Fruit fly (Drosophila melanogaster) whole organism, adult: ENCODE results near the gene Vml.

Experiments used
- CG11617 ChIP-seq: fragments of 200-800 bp; sonication (Bioruptor generic); optimal IDR thresholded peaks from 2 replicates; lab custom pipeline; 2017; ENCODE audit warnings: mild to moderate bottlenecking, missing biosample characterization, missing genetic modification reagents, missing genetic modification characterization
- CG12768 ChIP-seq: fragments of 200-800 bp; sonication (Bioruptor generic); optimal IDR thresholded peaks from 2 replicates; lab custom pipeline; 2017; ENCODE audit warnings: missing biosample characterization, missing genetic modification characterization, mild to moderate bottlenecking, moderate library complexity, missing genetic modification reagents
- CG14711 ChIP-seq: fragments of 200-800 bp; sonication (Bioruptor generic); optimal IDR thresholded peaks from 2 replicates; lab custom pipeline; 2018; ENCODE audit warnings: missing biosample characterization, mild to moderate bottlenecking, missing genetic modification characterization, moderate library complexity
- CG1620 ChIP-seq: fragments of 200-800 bp; sonication (Bioruptor generic); optimal IDR thresholded peaks from 2 replicates; lab custom pipeline; 2016; ENCODE audit warnings: missing biosample characterization, missing genetic modification characterization
- CG33017 ChIP-seq: fragments of 200-800 bp; sonication (Bioruptor generic); optimal IDR thresholded peaks from 2 replicates; lab custom pipeline; 2018; ENCODE audit warnings: missing biosample characterization, mild to moderate bottlenecking, missing genetic modification characterization, moderate library complexity
- CG5204 ChIP-seq: fragments of 200-800 bp; sonication (Bioruptor generic); optimal IDR thresholded peaks from 2 replicates; lab custom pipeline; 2016; ENCODE audit warnings: missing biosample characterization, missing genetic modification characterization
- CG7045 ChIP-seq: fragments of 200-800 bp; sonication (Bioruptor generic); optimal IDR thresholded peaks from 2 replicates; lab custom pipeline; 2017; ENCODE audit warnings: missing biosample characterization, mild to moderate bottlenecking, missing genetic modification characterization
- CG7101 ChIP-seq: fragments of 200-800 bp; sonication (Bioruptor generic); optimal IDR thresholded peaks from 2 replicates; lab custom pipeline; 2018; ENCODE audit warnings: missing biosample characterization, mild to moderate bottlenecking, missing genetic modification characterization, moderate library complexity
- Clk ChIP-seq: fragments of 200-800 bp; sonication (Bioruptor generic); optimal IDR thresholded peaks from 2 replicates; lab custom pipeline; 2017; ENCODE audit warnings: missing biosample characterization, missing genetic modification characterization
- Crg-1 ChIP-seq: fragments of 200-800 bp; sonication (Bioruptor generic); optimal IDR thresholded peaks from 2 replicates; lab custom pipeline; 2016; ENCODE audit warnings: missing biosample characterization, missing genetic modification characterization
- Hr96 ChIP-seq: fragments of 200-800 bp; sonication (Bioruptor generic); optimal IDR thresholded peaks from 2 replicates; lab custom pipeline; 2016; ENCODE audit warnings: missing biosample characterization, missing genetic modification characterization
- Mnt ChIP-seq: fragments of 200-800 bp; sonication (Bioruptor generic); optimal IDR thresholded peaks from 2 replicates; lab custom pipeline; 2016; ENCODE audit warnings: missing biosample characterization, mild to moderate bottlenecking, missing genetic modification characterization
- bab1 ChIP-seq: fragments of 200-800 bp; sonication (Bioruptor generic); optimal IDR thresholded peaks from 3 replicates; lab custom pipeline; 2019; ENCODE audit warnings: missing biosample characterization, mild to moderate bottlenecking, missing genetic modification characterization, moderate library complexity
- cic ChIP-seq: fragments of 200-800 bp; sonication (Bioruptor generic); optimal IDR thresholded peaks from 2 replicates; lab custom pipeline; 2017; ENCODE audit warnings: missing biosample characterization, mild to moderate bottlenecking, missing genetic modification characterization, moderate library complexity
- cnc ChIP-seq, 2 experiments: fragments of >200 bp; optimal IDR thresholded peaks; 2 replicates each; lab custom pipeline; 2017
- kay ChIP-seq: fragments of 200-800 bp; sonication (Bioruptor generic); peaks from one replicate; lab custom pipeline; 2016; ENCODE audit warnings: missing biosample characterization, missing genetic modification characterization, borderline replicate concordance
- ovo ChIP-seq: fragments of 200-800 bp; sonication (Bioruptor generic); optimal IDR thresholded peaks from 2 replicates; lab custom pipeline; 2016; ENCODE audit warnings: missing biosample characterization, missing genetic modification characterization
- pad ChIP-seq: fragments of 200-800 bp; sonication (Bioruptor generic); optimal IDR thresholded peaks from 3 replicates; lab custom pipeline; 2017; ENCODE audit warnings: missing biosample characterization, missing genetic modification characterization, mild to moderate bottlenecking, moderate library complexity, missing genetic modification reagents
- tj ChIP-seq: fragments of 200-800 bp; sonication (Bioruptor generic); optimal IDR thresholded peaks from 3 replicates; lab custom pipeline; 2017; ENCODE audit warnings: missing biosample characterization, mild to moderate bottlenecking, missing genetic modification characterization, moderate library complexity
- toe ChIP-seq: fragments of 200-800 bp; sonication (Bioruptor generic); optimal IDR thresholded peaks from 2 replicates; lab custom pipeline; 2016; ENCODE audit warnings: missing biosample characterization, missing genetic modification characterization

Gene Vml

dm6 chrX:2255035-2255434, 20.6 kb upstream of the Vml start:
- no peak for TF ChIP-seq CG33017 (tag; lab: Kevin White, UChicago)
- TF ChIP-seq pad (GFP tag; lab: Kevin White, UChicago), result peak; percentile 1

- TF ChIP-seq CG7045 (no peak), Mnt (GFP tag; lab: Kevin White, UChicago) (peak; percentile 13), CG12768 (no peak), ovo (GFP tag; lab: Kevin White, UChicago) (no peak)
Observed at dm6 chrX:2258602-2259233, 16.9 kb upstream of the Vml start.

- TF ChIP-seq toe (GFP tag; lab: Kevin White, UChicago) (no peak), CG1620 (GFP tag; lab: Kevin White, UChicago) (no peak), CG5204 (GFP tag; lab: Kevin White, UChicago) (no peak), CG14711 (tag; lab: Kevin White, UChicago) (no peak), cic (GFP tag; lab: Kevin White, UChicago) (no peak)
Observed at dm6 chrX:2259763-2260162, 15.9 kb upstream of the Vml start, which contains the start of gene CG3078. Gene CG3078 (minus strand): TSS chrX:2259863.

- TF ChIP-seq CG33017 (tag; lab: Kevin White, UChicago) (peak; percentile 35), ovo (GFP tag; lab: Kevin White, UChicago) (peak; percentile 47), CG12768 (peak; percentile 31), kay (GFP tag; lab: Kevin White, UChicago) (no peak), CG1620 (GFP tag; lab: Kevin White, UChicago) (peak; percentile 80), cic (GFP tag; lab: Kevin White, UChicago) (peak; percentile 34), Mnt (GFP tag; lab: Kevin White, UChicago) (peak; percentile 99), CG7045 (peak; percentile 31), CG5204 (GFP tag; lab: Kevin White, UChicago) (no peak), CG11617 (GFP tag; lab: Kevin White, UChicago) (peak; percentile 85), cnc (optimal IDR thresholded peaks at IDR 0.05; lab: Kevin White, UChicago) (no peak), CG14711 (tag; lab: Kevin White, UChicago) (peak; percentile 61), tj (peak; percentile 54), bab1 (peak; percentile 50), toe (GFP tag; lab: Kevin White, UChicago) (peak; percentile 82), Clk (GFP tag; lab: Kevin White, UChicago) (peak; percentile 9), pad (GFP tag; lab: Kevin White, UChicago) (peak; percentile 67), Hr96 (no peak), Crg-1 (GFP tag; lab: Kevin White, UChicago) (peak; percentile 64), CG7101 (tag; lab: Kevin White, UChicago) (peak; percentile 68)
Observed at dm6 chrX:2262511-2262910, 13.1 kb upstream of the Vml start, which contains the start of the genes temp and CG3071. Gene temp (minus strand): TSS chrX:2262515. Gene CG3071 (plus strand): TSS chrX:2262837.

dm6 chrX:2269822-2270556, 5.6 kb upstream of the Vml start:
- TF ChIP-seq CG11617 (GFP tag; lab: Kevin White, UChicago) (peak; percentile 59), Hr96 (peak; percentile 63), CG7101 (tag; lab: Kevin White, UChicago) (peak; percentile 25), bab1 (no peak), toe (GFP tag; lab: Kevin White, UChicago) (peak; percentile 17), CG14711 (tag; lab: Kevin White, UChicago) (no peak), Mnt (GFP tag; lab: Kevin White, UChicago) (peak; percentile 44), pad (GFP tag; lab: Kevin White, UChicago) (peak; percentile 79), cnc (optimal IDR thresholded peaks at IDR 0.05; lab: Kevin White, UChicago) (no peak), ovo (GFP tag; lab: Kevin White, UChicago) (peak; percentile 64), CG7045 (no peak), Clk (GFP tag; lab: Kevin White, UChicago) (no peak), cic (GFP tag; lab: Kevin White, UChicago) (no peak), CG12768 (peak; percentile 3), tj (peak; percentile 87), Crg-1 (GFP tag; lab: Kevin White, UChicago) (no peak), CG33017 (tag; lab: Kevin White, UChicago) (no peak), kay (GFP tag; lab: Kevin White, UChicago) (no peak), CG5204 (GFP tag; lab: Kevin White, UChicago) (no peak), CG1620 (GFP tag; lab: Kevin White, UChicago) (no peak)

dm6 chrX:2270557-2270930, 5.1 kb upstream of the Vml start, which contains the start of gene CG2924:
Gene CG2924 (minus strand): TSS chrX:2270761.
- peak; percentile 63 for TF ChIP-seq ovo (GFP tag; lab: Kevin White, UChicago)
- TF ChIP-seq CG5204 (GFP tag; lab: Kevin White, UChicago), result no peak
- TF ChIP-seq Hr96, result no peak
- TF ChIP-seq Clk (GFP tag; lab: Kevin White, UChicago), result peak; percentile 12
- no peak for TF ChIP-seq cnc (optimal IDR thresholded peaks at IDR 0.05; lab: Kevin White, UChicago)
- TF ChIP-seq Mnt (GFP tag; lab: Kevin White, UChicago), result peak; percentile 81
- TF ChIP-seq pad (GFP tag; lab: Kevin White, UChicago), result no peak
- no peak for TF ChIP-seq CG33017 (tag; lab: Kevin White, UChicago)
- peak; percentile 44 for TF ChIP-seq cic (GFP tag; lab: Kevin White, UChicago)
- no peak for TF ChIP-seq CG7045
- no peak for TF ChIP-seq CG11617 (GFP tag; lab: Kevin White, UChicago)
- no peak for TF ChIP-seq CG12768
- TF ChIP-seq CG7101 (tag; lab: Kevin White, UChicago), result peak; percentile 62
- peak; percentile 63 for TF ChIP-seq Crg-1 (GFP tag; lab: Kevin White, UChicago)
- peak; percentile 51 for TF ChIP-seq kay (GFP tag; lab: Kevin White, UChicago)
- peak; percentile 92 for TF ChIP-seq bab1
- peak; percentile 82 for TF ChIP-seq CG1620 (GFP tag; lab: Kevin White, UChicago)
- TF ChIP-seq toe (GFP tag; lab: Kevin White, UChicago), result peak; percentile 43
- TF ChIP-seq tj, result peak; percentile 87
- peak; percentile 42 for TF ChIP-seq CG14711 (tag; lab: Kevin White, UChicago)
